Worm (Caenorhabditis elegans): ENCODE data around the gene arrd-24.

DNA sequence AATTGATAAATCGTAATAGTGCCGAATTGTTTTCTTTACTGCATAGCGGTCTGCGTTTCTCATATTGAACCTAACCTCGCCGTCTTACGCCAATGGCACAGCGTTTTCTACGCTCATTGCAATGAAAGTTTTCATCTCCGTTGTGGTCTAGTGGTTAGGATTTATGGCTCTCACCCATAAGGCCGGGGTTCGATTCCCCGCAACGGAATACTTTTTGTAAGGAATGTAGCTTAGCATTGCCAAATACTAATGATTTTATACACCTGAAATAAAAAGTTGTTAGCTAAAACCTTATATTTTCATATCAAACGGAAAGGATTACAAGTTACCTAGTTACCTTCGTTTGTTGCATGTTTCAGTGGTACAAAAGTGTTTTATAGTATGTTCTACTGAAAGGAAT is 35.5 kb upstream of the arrd-24 start:
- TF ChIP-seq unc-62 (GFP tag; optimal IDR thresholded peaks at IDR 0.05), result peak; percentile 34
- no peak for TF ChIP-seq nhr-76 (tag; optimal IDR thresholded peaks at IDR 0.05)
- no peak for TF ChIP-seq unc-39 (tag; optimal IDR thresholded peaks at IDR 0.05)
- peak; percentile 40 for TF ChIP-seq nhr-28 (tag; optimal IDR thresholded peaks at IDR 0.05)
- no peak for TF ChIP-seq elt-3 (tag; optimal IDR thresholded peaks at IDR 0.05)
- TF ChIP-seq snpc-4 (tag; optimal IDR thresholded peaks at IDR 0.05), result no peak
- peak; percentile 1 for TF ChIP-seq lsy-2 (tag; optimal IDR thresholded peaks at IDR 0.05)
- TF ChIP-seq zip-8 (tag; optimal IDR thresholded peaks at IDR 0.05), result no peak
- TF ChIP-seq nhr-12 (tag; optimal IDR thresholded peaks at IDR 0.05), result peak; percentile 48
